Fruit fly (Drosophila melanogaster): ENCODE measurements around the gene CG13995.

DNA sequence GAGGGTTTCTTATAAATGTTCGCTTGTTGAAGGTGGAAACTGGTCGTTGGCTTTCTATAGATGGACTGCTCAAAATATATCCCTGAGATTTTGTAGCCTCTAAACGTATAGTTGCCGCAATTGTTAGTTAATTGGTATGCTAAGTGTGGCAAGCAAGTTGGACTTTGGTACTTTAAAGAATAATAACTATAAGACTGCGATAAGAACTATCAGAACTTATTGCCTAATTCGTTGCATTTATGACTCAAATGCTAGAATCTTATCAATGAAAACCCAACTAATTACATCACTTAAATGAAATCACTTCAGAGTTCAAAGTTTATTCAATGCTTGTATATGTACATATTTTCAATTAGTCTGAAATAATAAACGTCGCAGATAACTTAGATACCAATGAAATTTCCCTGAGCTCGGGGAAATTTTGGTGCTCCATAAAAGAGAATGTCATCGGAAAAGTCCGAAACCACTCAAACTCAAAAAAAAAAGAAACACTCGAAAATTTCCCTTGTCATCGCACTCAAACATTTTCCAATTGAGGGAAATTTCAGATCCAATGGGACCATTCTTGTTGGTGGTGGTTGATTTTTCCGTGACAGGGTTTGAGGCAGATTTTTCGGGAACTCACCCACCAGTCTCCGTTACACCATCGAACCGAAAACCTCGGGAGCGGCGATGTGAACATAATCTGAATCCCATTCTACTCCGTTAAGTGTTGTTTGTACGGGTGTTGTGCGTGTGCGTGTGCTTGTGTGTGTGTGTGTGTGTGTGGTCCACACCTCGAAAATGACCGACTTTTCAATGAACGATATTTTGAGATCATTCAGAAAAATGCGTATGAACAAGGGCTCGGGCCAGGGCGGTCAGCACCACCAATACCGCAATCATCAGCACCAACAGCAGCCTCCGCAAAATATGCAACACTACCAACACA is 36.9 kb downstream of the CG13995 start, which contains the start of gene CG45075:
- TF ChIP-seq insv (optimal IDR thresholded peaks at IDR 0.05) (no peak), Myc (optimal IDR thresholded peaks at IDR 0.05) (no peak), h (optimal IDR thresholded peaks at IDR 0.05) (no peak), psq (optimal IDR thresholded peaks at IDR 0.05) (no peak), ttk (optimal IDR thresholded peaks at IDR 0.05) (no peak)

All from Kc167 (cell line).